Fruit fly (Drosophila melanogaster): ENCODE measurements around the gene CG31029.

CG31029 gene

DNA sequence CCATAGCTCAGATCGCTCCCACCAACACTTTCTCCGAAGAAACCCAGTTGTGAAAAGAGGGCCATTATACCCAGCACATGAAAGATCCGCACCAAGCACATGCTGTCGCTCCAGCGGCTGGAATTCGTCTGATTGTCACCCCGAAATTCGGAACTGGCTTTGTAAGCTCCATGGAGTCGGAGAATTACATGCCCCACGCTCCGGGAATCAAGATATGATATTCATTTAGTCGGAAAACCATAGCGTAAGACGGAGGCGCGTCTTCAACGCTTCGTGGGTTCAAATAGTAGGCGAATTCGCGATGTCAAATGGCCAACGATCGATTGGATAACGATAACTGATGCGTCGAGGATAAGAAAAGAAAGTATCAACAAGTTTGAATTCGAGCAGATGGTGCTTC is 7.6 kb downstream of the CG31029 start, which contains the start of gene CG45073:
CG45073 (minus strand) TSS at position 101 of the 400 bp plus-strand sequence.
- TF ChIP-seq CG33017 (tag; optimal IDR thresholded peaks at IDR 0.05) (no peak), CG11617 (GFP tag; optimal IDR thresholded peaks at IDR 0.05) (no peak), CG7045 (GFP tag; optimal IDR thresholded peaks at IDR 0.05) (no peak), tj (GFP tag; optimal IDR thresholded peaks at IDR 0.05) (no peak), ovo (GFP tag; optimal IDR thresholded peaks at IDR 0.05) (no peak), kay (GFP tag; ENCODE audit: borderline replicate concordance) (no peak), Clk (GFP tag; optimal IDR thresholded peaks at IDR 0.05) (no peak), bab1 (GFP tag; optimal IDR thresholded peaks at IDR 0.05) (no peak)

DNA sequence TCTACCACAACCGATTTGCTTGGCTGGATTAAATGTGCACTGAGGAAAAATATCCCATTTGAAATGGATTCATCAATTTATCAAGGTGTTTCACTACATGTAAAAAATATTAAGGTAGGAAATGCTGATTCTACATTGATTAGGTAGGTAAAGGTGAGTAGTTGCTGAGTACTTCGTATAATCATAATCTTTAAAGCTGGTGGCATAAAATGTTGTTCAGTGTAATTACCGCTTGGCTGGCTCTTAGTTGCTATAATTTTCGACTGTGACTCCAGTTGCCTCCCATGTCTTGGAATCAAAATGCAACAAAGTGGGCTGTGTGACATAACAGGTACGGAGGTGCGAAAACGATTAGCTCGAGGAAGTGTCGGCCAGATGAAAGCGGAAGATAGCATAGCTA is 9.0 kb downstream of the CG31029 start, which contains the start of gene CG45072:
CG45072 (minus strand) TSS at position 101 of the 400 bp plus-strand sequence.
- TF ChIP-seq kay (GFP tag; ENCODE audit: borderline replicate concordance) = no peak
- no peak for TF ChIP-seq toe (GFP tag; optimal IDR thresholded peaks at IDR 0.05)
- no peak for TF ChIP-seq CG14711 (tag; optimal IDR thresholded peaks at IDR 0.05)
- no peak for TF ChIP-seq Crg-1 (GFP tag; optimal IDR thresholded peaks at IDR 0.05)
- no peak for TF ChIP-seq bab1 (GFP tag; optimal IDR thresholded peaks at IDR 0.05)
- TF ChIP-seq CG7101 (tag; optimal IDR thresholded peaks at IDR 0.05) = no peak
- no peak for TF ChIP-seq cnc (optimal IDR thresholded peaks at IDR 0.05)
- TF ChIP-seq CG12768 (GFP tag; optimal IDR thresholded peaks at IDR 0.05) = no peak
- no peak for TF ChIP-seq Hr96 (GFP tag; optimal IDR thresholded peaks at IDR 0.05)
- TF ChIP-seq cic (GFP tag; optimal IDR thresholded peaks at IDR 0.05) = no peak
- no peak for TF ChIP-seq Clk (GFP tag; optimal IDR thresholded peaks at IDR 0.05)
- TF ChIP-seq ovo (GFP tag; optimal IDR thresholded peaks at IDR 0.05) = no peak
- no peak for TF ChIP-seq CG7045 (GFP tag; optimal IDR thresholded peaks at IDR 0.05)
- TF ChIP-seq Mnt (GFP tag; optimal IDR thresholded peaks at IDR 0.05) = no peak

DNA sequence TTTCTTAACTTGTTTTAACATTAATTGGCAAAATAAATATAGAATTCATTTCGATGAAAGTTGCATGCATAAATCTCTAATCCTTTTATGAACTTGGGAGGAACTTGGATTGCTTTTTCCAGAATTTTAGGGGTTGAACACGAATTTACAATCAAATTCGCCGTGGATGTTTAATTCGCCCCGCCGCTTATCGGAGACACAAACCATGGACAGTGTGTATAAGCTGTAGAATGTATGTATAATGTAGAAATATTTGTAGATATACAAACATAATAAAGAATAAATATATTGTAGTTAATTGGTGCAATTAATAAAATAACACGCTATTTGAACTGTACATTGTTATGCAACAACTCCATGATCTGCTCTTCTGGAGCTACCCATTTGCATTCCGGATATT is 10.5 kb downstream of the CG31029 start:
- TF ChIP-seq cic (GFP tag; optimal IDR thresholded peaks at IDR 0.05) = no peak
- no peak for TF ChIP-seq CG14711 (tag; optimal IDR thresholded peaks at IDR 0.05)
- TF ChIP-seq Mnt (GFP tag; optimal IDR thresholded peaks at IDR 0.05) = no peak
- no peak for TF ChIP-seq Clk (GFP tag; optimal IDR thresholded peaks at IDR 0.05)
- peak; percentile 35 for TF ChIP-seq kay (GFP tag; ENCODE audit: borderline replicate concordance)

DNA sequence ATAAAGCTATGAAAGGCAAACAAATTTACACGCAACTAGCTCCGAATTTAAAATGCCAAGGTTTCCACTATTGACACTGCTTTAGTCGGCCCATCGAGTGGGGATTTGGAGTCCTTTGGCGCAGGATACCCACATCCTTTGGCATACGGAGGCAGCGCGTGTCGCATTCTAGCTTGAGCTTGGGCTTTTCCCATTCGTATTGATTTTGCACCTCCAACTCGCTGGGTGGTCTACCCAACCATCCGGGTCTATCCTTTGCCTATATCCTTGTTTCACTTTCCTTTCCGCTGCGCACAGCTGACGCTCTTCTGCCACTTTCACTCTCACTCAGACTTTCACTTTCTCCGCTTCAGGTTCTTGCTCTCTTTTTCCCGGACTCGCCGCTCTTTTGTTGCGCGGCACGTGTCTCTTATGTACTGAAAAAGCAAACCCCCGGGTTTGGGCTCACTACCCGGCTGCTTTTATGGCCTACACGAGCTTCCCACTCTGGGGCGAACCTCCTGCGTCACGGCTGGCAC is 17.9 kb downstream of the CG31029 start:
- no peak for TF ChIP-seq CG11617 (GFP tag; optimal IDR thresholded peaks at IDR 0.05)
- TF ChIP-seq tj (GFP tag; optimal IDR thresholded peaks at IDR 0.05) = no peak
- no peak for TF ChIP-seq CG5204 (GFP tag; optimal IDR thresholded peaks at IDR 0.05)
- TF ChIP-seq Clk (GFP tag; optimal IDR thresholded peaks at IDR 0.05) = no peak
- TF ChIP-seq Hr96 (GFP tag; optimal IDR thresholded peaks at IDR 0.05) = no peak
- TF ChIP-seq CG7045 (GFP tag; optimal IDR thresholded peaks at IDR 0.05) = no peak
- TF ChIP-seq cnc (optimal IDR thresholded peaks at IDR 0.05) = no peak
- TF ChIP-seq bab1 (GFP tag; optimal IDR thresholded peaks at IDR 0.05) = no peak
- TF ChIP-seq ovo (GFP tag; optimal IDR thresholded peaks at IDR 0.05) = no peak
- TF ChIP-seq CG12768 (GFP tag; optimal IDR thresholded peaks at IDR 0.05) = no peak
- TF ChIP-seq CG14711 (tag; optimal IDR thresholded peaks at IDR 0.05) = no peak

DNA sequence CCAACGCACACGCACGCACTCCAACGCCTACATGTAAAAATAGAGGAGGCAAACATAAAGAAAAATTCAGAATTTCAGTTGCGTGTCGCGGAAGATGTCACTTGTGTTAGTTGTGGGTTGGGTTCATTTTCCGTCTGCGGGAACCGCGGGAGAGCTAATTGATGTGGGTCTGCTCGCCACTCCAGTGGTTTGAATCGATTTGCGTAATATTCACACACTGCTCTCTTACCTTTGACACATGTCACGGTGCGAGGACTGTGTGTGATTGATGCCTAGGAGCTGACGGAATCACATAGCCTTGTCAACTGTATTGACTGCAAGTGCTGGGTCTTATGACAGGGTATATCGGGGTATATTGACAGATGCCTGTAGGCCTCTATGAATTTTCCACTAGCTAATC is 21.2 kb downstream of the CG31029 start:
- TF ChIP-seq bab1 (GFP tag; optimal IDR thresholded peaks at IDR 0.05) = no peak
- TF ChIP-seq ovo (GFP tag; optimal IDR thresholded peaks at IDR 0.05) = no peak
- TF ChIP-seq CG11617 (GFP tag; optimal IDR thresholded peaks at IDR 0.05) = no peak
- no peak for TF ChIP-seq CG14711 (tag; optimal IDR thresholded peaks at IDR 0.05)
- no peak for TF ChIP-seq Mnt (GFP tag; optimal IDR thresholded peaks at IDR 0.05)
- TF ChIP-seq CG12768 (GFP tag; optimal IDR thresholded peaks at IDR 0.05) = no peak
- no peak for TF ChIP-seq CG5204 (GFP tag; optimal IDR thresholded peaks at IDR 0.05)
- TF ChIP-seq cic (GFP tag; optimal IDR thresholded peaks at IDR 0.05) = no peak
- TF ChIP-seq CG1620 (GFP tag; optimal IDR thresholded peaks at IDR 0.05) = no peak
- no peak for TF ChIP-seq toe (GFP tag; optimal IDR thresholded peaks at IDR 0.05)
- TF ChIP-seq CG7101 (tag; optimal IDR thresholded peaks at IDR 0.05) = no peak
- no peak for TF ChIP-seq CG7045 (GFP tag; optimal IDR thresholded peaks at IDR 0.05)
- TF ChIP-seq pad (GFP tag; optimal IDR thresholded peaks at IDR 0.05) = no peak
- no peak for TF ChIP-seq tj (GFP tag; optimal IDR thresholded peaks at IDR 0.05)
- TF ChIP-seq Clk (GFP tag; optimal IDR thresholded peaks at IDR 0.05) = no peak
- no peak for TF ChIP-seq Crg-1 (GFP tag; optimal IDR thresholded peaks at IDR 0.05)
- TF ChIP-seq Hr96 (GFP tag; optimal IDR thresholded peaks at IDR 0.05) = no peak
- TF ChIP-seq kay (GFP tag; ENCODE audit: borderline replicate concordance) = no peak
- TF ChIP-seq cnc (optimal IDR thresholded peaks at IDR 0.05) = no peak

DNA sequence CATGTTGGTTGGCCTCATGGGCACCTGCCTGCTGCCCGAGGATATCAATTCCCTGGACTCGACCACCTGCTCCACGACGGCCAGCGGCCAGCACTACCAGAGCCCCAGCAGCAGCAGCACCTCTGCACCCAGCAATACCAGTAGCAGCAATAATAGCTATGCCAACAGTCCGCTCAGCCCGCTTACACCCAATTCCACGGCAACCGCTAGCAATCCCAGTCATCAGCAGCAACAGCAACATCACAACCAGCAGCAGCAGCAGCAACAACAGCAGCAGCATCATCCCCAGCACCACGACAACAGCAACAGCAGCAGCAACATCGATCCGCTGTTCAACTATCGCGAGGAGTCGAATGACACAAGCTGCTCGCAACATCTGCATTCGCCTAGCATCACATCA is 22.8 kb downstream of the CG31029 start:
- TF ChIP-seq CG7045 (GFP tag; optimal IDR thresholded peaks at IDR 0.05) = no peak
- no peak for TF ChIP-seq Mnt (GFP tag; optimal IDR thresholded peaks at IDR 0.05)
- TF ChIP-seq CG12768 (GFP tag; optimal IDR thresholded peaks at IDR 0.05) = no peak

DNA sequence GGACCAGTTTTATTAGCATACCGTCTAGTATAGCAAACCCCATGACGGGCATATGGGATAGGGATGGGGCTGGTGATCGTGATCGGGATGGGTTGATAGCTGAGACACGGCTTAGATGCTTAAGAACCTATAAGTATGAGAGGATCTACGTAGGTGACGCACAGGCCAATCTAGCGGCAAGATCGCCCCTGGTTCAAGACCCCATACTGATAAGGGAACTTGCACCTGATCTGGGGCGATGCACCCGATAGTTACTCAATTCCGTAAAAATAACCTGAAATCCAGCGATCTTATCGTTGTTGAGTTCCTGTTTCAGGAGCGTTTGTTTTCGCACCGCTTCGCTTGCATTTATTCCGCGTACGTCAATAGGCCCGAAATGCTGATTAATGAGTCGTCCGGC is 23.6 kb downstream of the CG31029 start:
- TF ChIP-seq CG1620 (GFP tag; optimal IDR thresholded peaks at IDR 0.05) = no peak
- peak; percentile 72 for TF ChIP-seq kay (GFP tag; ENCODE audit: borderline replicate concordance)
- TF ChIP-seq cic (GFP tag; optimal IDR thresholded peaks at IDR 0.05) = peak; percentile 39

Measured in whole organism, adult.